Fruit fly (Drosophila melanogaster): ENCODE measurements around the gene CG15040.

Gene CG15040

DNA sequence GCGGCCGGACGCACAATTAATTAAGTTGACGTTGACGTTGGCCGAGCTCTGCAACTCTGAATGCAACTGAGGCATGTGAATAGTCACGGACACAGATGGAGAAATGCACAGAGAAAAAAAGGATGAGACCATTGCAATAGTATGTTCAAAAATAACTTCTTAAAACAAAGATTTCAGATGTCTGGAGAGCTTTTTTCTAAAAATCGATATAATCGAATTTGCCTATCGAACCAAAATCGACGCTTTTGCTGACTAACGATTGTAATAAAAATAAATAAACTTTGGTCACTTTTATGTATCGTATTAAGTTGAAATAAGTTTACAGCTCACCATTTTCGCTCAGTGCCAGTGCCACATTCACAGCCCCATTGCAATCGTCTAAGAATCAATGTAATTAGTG is 58.8 kb downstream of the CG15040 start (continued):
- TF ChIP-seq CG11762 (GFP tag; optimal IDR thresholded peaks at IDR 0.05; ENCODE audit: insufficient read depth) (peak; percentile 30), acj6 (GFP tag; optimal IDR thresholded peaks at IDR 0.05) (peak; percentile 46), Sox15 (GFP tag; optimal IDR thresholded peaks at IDR 0.05) (no peak), CG10631 (GFP tag; optimal IDR thresholded peaks at IDR 0.05) (peak; percentile 36), esn (GFP tag; optimal IDR thresholded peaks at IDR 0.05) (no peak), achi (GFP tag; optimal IDR thresholded peaks at IDR 0.05) (peak; percentile 39), CG6792 (GFP tag; optimal IDR thresholded peaks at IDR 0.05) (peak; percentile 18), pdm3 (GFP tag; optimal IDR thresholded peaks at IDR 0.05) (peak; percentile 25), fkh (GFP tag; optimal IDR thresholded peaks at IDR 0.05) (no peak), CG11902 (GFP tag; optimal IDR thresholded peaks at IDR 0.05) (no peak), Ets96B (tag; optimal IDR thresholded peaks at IDR 0.05) (peak; percentile 35), Smox (GFP tag; optimal IDR thresholded peaks at IDR 0.05) (no peak), Eip75B (GFP tag; optimal IDR thresholded peaks at IDR 0.05) (peak; percentile 38), fd59A (GFP tag; optimal IDR thresholded peaks at IDR 0.05) (peak; percentile 33), Eip93F (GFP tag; optimal IDR thresholded peaks at IDR 0.05) (no peak), Blimp-1 (GFP tag; optimal IDR thresholded peaks at IDR 0.05) (no peak)

All from whole organism, prepupa.